Fruit fly (Drosophila melanogaster): ENCODE results near the gene Ir76a.

Gene Ir76a

dm6 chr3L:19834143-19834794, 35.2 kb downstream of the Ir76a start, which contains the start of the genes trc and CG32221 (continued):
- no peak for TF ChIP-seq CG1832 (GFP tag; optimal IDR thresholded peaks at IDR 0.05)
- no peak for TF ChIP-seq emc (GFP tag; optimal IDR thresholded peaks at IDR 0.05)
- TF ChIP-seq CG17829 (tag; optimal IDR thresholded peaks at IDR 0.05), result peak; percentile 38
- peak; percentile 33 for TF ChIP-seq CrebB (tag; optimal IDR thresholded peaks at IDR 0.05)
- TF ChIP-seq Sox100B (GFP tag; optimal IDR thresholded peaks at IDR 0.05), result no peak
- no peak for TF ChIP-seq fd96Cb (tag; optimal IDR thresholded peaks at IDR 0.05)
- TF ChIP-seq CG3995 (GFP tag; optimal IDR thresholded peaks at IDR 0.05), result peak; percentile 54
- TF ChIP-seq CG9797 (GFP tag; optimal IDR thresholded peaks at IDR 0.05), result peak; percentile 12
- TF ChIP-seq oc (tag; optimal IDR thresholded peaks at IDR 0.05), result no peak
- no peak for TF ChIP-seq jing (GFP tag; optimal IDR thresholded peaks at IDR 0.05)

dm6 chr3L:19836375-19836937, 37.4 kb downstream of the Ir76a start, which contains the start of gene kto:
TSS of gene kto (plus strand) at chr3L:19836614.
- peak; percentile 90 for TF ChIP-seq Dref (GFP tag; IDR thresholded peaks at IDR 0.05)
- TF ChIP-seq CG10654 (GFP tag; optimal IDR thresholded peaks at IDR 0.05), result no peak
- TF ChIP-seq scrt (GFP tag; optimal IDR thresholded peaks at IDR 0.05), result no peak
- TF ChIP-seq Camta (GFP tag; optimal IDR thresholded peaks at IDR 0.05), result no peak
- TF ChIP-seq gt (GFP tag; IDR thresholded peaks at IDR 0.05), result no peak
- TF ChIP-seq Oaz (GFP tag; IDR thresholded peaks at IDR 0.05), result no peak
- TF ChIP-seq ase (GFP tag; IDR thresholded peaks at IDR 0.05), result no peak
- no peak for TF ChIP-seq ro (GFP tag; IDR thresholded peaks at IDR 0.05)
- TF ChIP-seq CG7839 (tag; optimal IDR thresholded peaks at IDR 0.05), result no peak
- TF ChIP-seq CG6854 (GFP tag; optimal IDR thresholded peaks at IDR 0.05), result no peak
- no peak for TF ChIP-seq h (optimal IDR thresholded peaks at IDR 0.05)
- TF ChIP-seq YL-1 (GFP tag; optimal IDR thresholded peaks at IDR 0.05), result peak; percentile 41
- no peak for TF ChIP-seq TFAM (GFP tag; optimal IDR thresholded peaks at IDR 0.05)
- TF ChIP-seq tin (GFP tag; optimal IDR thresholded peaks at IDR 0.05), result no peak
- TF ChIP-seq maf-S (GFP tag; optimal IDR thresholded peaks at IDR 0.05), result no peak
- no peak for TF ChIP-seq tll (GFP tag; optimal IDR thresholded peaks at IDR 0.05)
- peak; percentile 97 for TF ChIP-seq CG13287 (GFP tag; IDR thresholded peaks at IDR 0.05; ENCODE audit: partially characterized antibody)
- TF ChIP-seq Doc3 (GFP tag; IDR thresholded peaks at IDR 0.05; ENCODE audit: partially characterized antibody), result peak; percentile 81
- peak; percentile 75 for TF ChIP-seq CG7963 (GFP tag; IDR thresholded peaks at IDR 0.05; ENCODE audit: partially characterized antibody)
- TF ChIP-seq onecut (GFP tag; IDR thresholded peaks at IDR 0.05), result no peak
- TF ChIP-seq Bdp1 (GFP tag; optimal IDR thresholded peaks at IDR 0.05), result no peak
- no peak for TF ChIP-seq H15 (GFP tag; IDR thresholded peaks at IDR 0.05)
- peak; percentile 68 for TF ChIP-seq Aef1 (GFP tag; IDR thresholded peaks at IDR 0.05)
- no peak for TF ChIP-seq slp2 (GFP tag; optimal IDR thresholded peaks at IDR 0.05)
- TF ChIP-seq CG10979 (tag; optimal IDR thresholded peaks at IDR 0.05), result no peak
- no peak for TF ChIP-seq CG6689 (GFP tag; IDR thresholded peaks at IDR 0.05)
- TF ChIP-seq NfI (GFP tag; optimal IDR thresholded peaks at IDR 0.05), result no peak
- TF ChIP-seq CG15011 (GFP tag; optimal IDR thresholded peaks at IDR 0.05), result no peak
- no peak for TF ChIP-seq Blimp-1 (GFP tag; optimal IDR thresholded peaks at IDR 0.05)
- TF ChIP-seq CG10431 (GFP tag; optimal IDR thresholded peaks at IDR 0.05), result no peak
- no peak for TF ChIP-seq CG11695 (GFP tag; IDR thresholded peaks at IDR 0.05)
- no peak for TF ChIP-seq kay (GFP tag; optimal IDR thresholded peaks at IDR 0.05)
- TF ChIP-seq hb (GFP tag; IDR thresholded peaks at IDR 0.05; ENCODE audit: partially characterized antibody), result peak; percentile 73; the same call in 2 of the 3 replicates
- no peak for TF ChIP-seq CG6254 (GFP tag; optimal IDR thresholded peaks at IDR 0.05)
- peak; percentile 81 for TF ChIP-seq CG16813 (GFP tag; IDR thresholded peaks at IDR 0.05; ENCODE audit: partially characterized antibody)
- TF ChIP-seq Neu2 (GFP tag; optimal IDR thresholded peaks at IDR 0.05; ENCODE audit: borderline replicate concordance), result peak; percentile 67
- TF ChIP-seq CG7928 (GFP tag; optimal IDR thresholded peaks at IDR 0.05), result no peak
- no peak for TF ChIP-seq CG14965 (GFP tag; optimal IDR thresholded peaks at IDR 0.05; ENCODE audit: borderline replicate concordance)
